Worm (Caenorhabditis elegans) whole organism, L2 larva: ENCODE measurements around the gene F28C10.3.
A peak's percentile ranks its signal among the peaks of the same experiment; 100 is the strongest.

Experiments used
- C34F6.9 ChIP-seq: fragments of 150-350 bp; optimal IDR thresholded peaks from 2 replicates; lab custom pipeline; 2014; ENCODE audit warnings: missing biosample characterization, missing genetic modification characterization
- F13H6.1 ChIP-seq: sonication (generic microtip); optimal IDR thresholded peaks from 2 replicates; lab custom pipeline; 2016; ENCODE audit warnings: missing genetic modification characterization, missing compliant biosample characterization
- Y55F3AM.14 ChIP-seq: fragments of 200-800 bp; sonication (Bioruptor generic); optimal IDR thresholded peaks from 2 replicates; lab custom pipeline; 2018; ENCODE audit warnings: mild to moderate bottlenecking, missing genetic modification characterization, missing compliant biosample characterization
- ZK546.5 ChIP-seq: sonication (generic microtip); optimal IDR thresholded peaks from 2 replicates; lab custom pipeline; 2017; ENCODE audit warnings: missing biosample characterization, missing genetic modification characterization
- alr-1 ChIP-seq: fragments of 150-350 bp; optimal IDR thresholded peaks from 2 replicates; lab custom pipeline; 2014; ENCODE audit warnings: missing biosample characterization, missing genetic modification characterization
- aly-2 ChIP-seq: fragments of 150-350 bp; optimal IDR thresholded peaks from 2 replicates; lab custom pipeline; 2014; ENCODE audit warnings: missing biosample characterization, missing genetic modification characterization
- ama-1 ChIP-seq: fragments of 150-350 bp; optimal IDR thresholded peaks from 2 replicates; lab custom pipeline; 2018; ENCODE audit warnings: inconsistent platforms
- blmp-1 ChIP-seq: sonication (generic microtip); optimal IDR thresholded peaks from 2 replicates; lab custom pipeline; 2017; ENCODE audit warnings: missing genetic modification characterization, mild to moderate bottlenecking, missing compliant biosample characterization, antibody characterized with exemption, moderate library complexity; ENCODE audit not compliant: insufficient read depth
- ceh-82 ChIP-seq: fragments of 150-350 bp; optimal IDR thresholded peaks from 2 replicates; lab custom pipeline; 2014; ENCODE audit warnings: missing biosample characterization, missing genetic modification characterization
- crh-2 ChIP-seq: sonication (generic microtip); optimal IDR thresholded peaks from 2 replicates; lab custom pipeline; 2017; ENCODE audit warnings: missing biosample characterization, missing genetic modification characterization
- elt-1 ChIP-seq: fragments of 150-350 bp; optimal IDR thresholded peaks from 2 replicates; lab custom pipeline; 2014; ENCODE audit warnings: missing biosample characterization, missing genetic modification characterization
- elt-3 ChIP-seq: sonication (generic microtip); optimal IDR thresholded peaks from 2 replicates; lab custom pipeline; 2017; ENCODE audit warnings: missing biosample characterization, missing genetic modification characterization
- fos-1 ChIP-seq: fragments of 150-350 bp; optimal IDR thresholded peaks from 2 replicates; lab custom pipeline; 2014; ENCODE audit warnings: missing biosample characterization, missing genetic modification characterization
- lin-11 ChIP-seq: fragments of 150-350 bp; sonication (generic microtip); optimal IDR thresholded peaks from 2 replicates; lab custom pipeline; 2014; ENCODE audit warnings: missing biosample characterization, missing genetic modification characterization, inconsistent platforms, mixed read lengths
- lin-13 ChIP-seq: fragments of 150-350 bp; optimal IDR thresholded peaks from 2 replicates; lab custom pipeline; 2014; ENCODE audit warnings: missing biosample characterization, missing genetic modification reagents, missing genetic modification characterization
- lin-39 ChIP-seq: fragments of 150-350 bp; optimal IDR thresholded peaks from 2 replicates; lab custom pipeline; 2014; ENCODE audit warnings: missing biosample characterization, missing genetic modification reagents, missing genetic modification characterization
- lsy-2 ChIP-seq, 2 experiments: fragments of 150-350 bp in 1 of 2; sonication (generic microtip) in 1 of 2; optimal IDR thresholded peaks; 2 replicates each; lab custom pipeline; 2014 to 2017; ENCODE audit warnings: missing biosample characterization in 2 of 2, missing genetic modification characterization in 2 of 2
- mab-5 ChIP-seq: fragments of 150-350 bp; optimal IDR thresholded peaks from 2 replicates; lab custom pipeline; 2014; ENCODE audit warnings: missing biosample characterization, missing genetic modification characterization
- mbf-1 ChIP-seq: sonication (generic microtip); optimal IDR thresholded peaks from 2 replicates; lab custom pipeline; 2017; ENCODE audit warnings: missing biosample characterization, missing genetic modification characterization
- mdl-1 ChIP-seq, 2 experiments: fragments of 150-350 bp in 1 of 2; sonication (generic microtip) in 1 of 2; optimal IDR thresholded peaks; 2 replicates each; lab custom pipeline; 2017; ENCODE audit warnings: missing biosample characterization in 2 of 2, missing genetic modification characterization in 2 of 2
- nhr-10 ChIP-seq: sonication (generic microtip); optimal IDR thresholded peaks from 2 replicates; lab custom pipeline; 2017; ENCODE audit warnings: missing biosample characterization, missing genetic modification characterization
- nhr-11 ChIP-seq: fragments of 150-350 bp; optimal IDR thresholded peaks from 2 replicates; lab custom pipeline; 2014; ENCODE audit warnings: missing biosample characterization, missing genetic modification characterization
- nhr-12 ChIP-seq: fragments of 150-350 bp; optimal IDR thresholded peaks from 2 replicates; lab custom pipeline; 2014; ENCODE audit warnings: missing biosample characterization, missing genetic modification characterization
- nhr-21 ChIP-seq: fragments of 150-350 bp; optimal IDR thresholded peaks from 2 replicates; lab custom pipeline; 2014; ENCODE audit warnings: missing biosample characterization, missing genetic modification characterization
- nhr-237 ChIP-seq: fragments of 150-350 bp; optimal IDR thresholded peaks from 2 replicates; lab custom pipeline; 2014; ENCODE audit warnings: missing biosample characterization, missing genetic modification characterization
- nhr-25 ChIP-seq: fragments of 150-350 bp; sonication (generic microtip); optimal IDR thresholded peaks from 3 replicates; lab custom pipeline; 2014; ENCODE audit warnings: missing biosample characterization, missing genetic modification characterization
- nhr-6 ChIP-seq: fragments of 150-350 bp; optimal IDR thresholded peaks from 2 replicates; lab custom pipeline; 2014; ENCODE audit warnings: missing biosample characterization, missing genetic modification characterization
- nhr-77 ChIP-seq: fragments of 150-350 bp; optimal IDR thresholded peaks from 2 replicates; lab custom pipeline; 2014; ENCODE audit warnings: missing biosample characterization, missing genetic modification characterization
- sem-4 ChIP-seq: fragments of 150-350 bp; optimal IDR thresholded peaks from 2 replicates; lab custom pipeline; 2014; ENCODE audit warnings: missing biosample characterization, missing genetic modification reagents, missing genetic modification characterization
- skn-1 ChIP-seq: sonication (generic microtip); optimal IDR thresholded peaks from 2 replicates; lab custom pipeline; 2017; ENCODE audit warnings: missing biosample characterization, missing genetic modification characterization
- sma-3 ChIP-seq: sonication (generic microtip); optimal IDR thresholded peaks from 2 replicates; lab custom pipeline; 2016; ENCODE audit warnings: missing genetic modification reagents, missing genetic modification characterization, missing compliant biosample characterization
- sma-9 ChIP-seq, 2 experiments: fragments of 150-350 bp in 1 of 2; sonication (generic microtip) in 1 of 2; optimal IDR thresholded peaks; 2 replicates each; lab custom pipeline; 2014 to 2016; ENCODE audit warnings: missing genetic modification characterization in 2 of 2, mild to moderate bottlenecking in 1 of 2, missing biosample characterization in 1 of 2, missing compliant biosample characterization in 1 of 2, missing genetic modification reagents in 1 of 2, moderate library complexity in 1 of 2
- snpc-4 ChIP-seq: fragments of 150-350 bp; optimal IDR thresholded peaks from 2 replicates; lab custom pipeline; 2014; ENCODE audit warnings: missing biosample characterization, missing genetic modification characterization
- unc-62 ChIP-seq: fragments of 150-350 bp; optimal IDR thresholded peaks from 2 replicates; lab custom pipeline; 2014; ENCODE audit warnings: missing biosample characterization, missing genetic modification reagents, missing genetic modification characterization
- ztf-1 ChIP-seq: fragments of 200-800 bp; sonication (Bioruptor generic); conservative IDR thresholded peaks from 2 replicates; pipeline ENCODE4 v1.3.6; 2022; ENCODE audit warnings: missing genetic modification characterization, missing compliant biosample characterization
- ztf-11 ChIP-seq: sonication (generic microtip); optimal IDR thresholded peaks from 2 replicates; lab custom pipeline; 2017; ENCODE audit warnings: missing biosample characterization, missing genetic modification characterization
- ztf-4 ChIP-seq: fragments of 150-350 bp; optimal IDR thresholded peaks from 2 replicates; lab custom pipeline; 2014; ENCODE audit warnings: missing biosample characterization, missing genetic modification characterization

F28C10.3 gene

ce11 chrX:530011-530410, 5.6 kb downstream of the F28C10.3 start, which contains the start of gene ugt-46:
TSS of gene ugt-46 (minus strand) at chrX:530289.
- TF ChIP-seq sma-9 (GFP tag; optimal IDR thresholded peaks at IDR 0.05; lab: Kevin White, UChicago) (peak; percentile 46), sma-9 (tag; optimal IDR thresholded peaks at IDR 0.05; lab: Kevin White, UChicago) (no peak), fos-1 (peak; percentile 94), crh-2 (peak; percentile 63), mdl-1 (tag; optimal IDR thresholded peaks at IDR 0.05; lab: Kevin White, UChicago) (no peak), blmp-1 (tag; lab: Kevin White, UChicago) (no peak)
- TF ChIP-seq, all 48 proteins: peak for 3

ce11 chrX:529386-529785, 6.2 kb downstream of the F28C10.3 start:
- TF ChIP-seq F13H6.1 (no peak), elt-3 (tag; lab: Kevin White, UChicago) (no peak), unc-62 (GFP tag; lab: Kevin White, UChicago) (no peak), alr-1 (tag; lab: Kevin White, UChicago) (no peak), ama-1 (lab: Kevin White, UChicago) (no peak), ceh-82 (no peak), nhr-6 (tag; lab: Kevin White, UChicago) (no peak), nhr-77 (tag; lab: Kevin White, UChicago) (no peak), ZK546.5 (tag; lab: Kevin White, UChicago) (no peak), lin-11 (tag; lab: Kevin White, UChicago) (no peak), lin-39 (no peak), nhr-10 (tag; lab: Kevin White, UChicago) (no peak), ztf-11 (tag; lab: Kevin White, UChicago) (no peak), nhr-25 (tag; lab: Kevin White, UChicago) (no peak), sma-9 (GFP tag; optimal IDR thresholded peaks at IDR 0.05; lab: Kevin White, UChicago) (no peak), sma-9 (tag; optimal IDR thresholded peaks at IDR 0.05; lab: Kevin White, UChicago) (no peak), sem-4 (no peak), lin-13 (no peak)

ce11 chrX:528761-529160, 6.9 kb downstream of the F28C10.3 start:
- TF ChIP-seq mab-5 (tag; lab: Kevin White, UChicago), result no peak
- TF ChIP-seq ceh-82, result no peak
- TF ChIP-seq unc-62 (GFP tag; lab: Kevin White, UChicago), result no peak

- peak; percentile 52 for TF ChIP-seq fos-1
- no peak for TF ChIP-seq aly-2 (tag; lab: Kevin White, UChicago)
Measured at ce11 chrX:527663-528062, 8.0 kb downstream of the F28C10.3 start.

- TF ChIP-seq sma-3 (no peak), snpc-4 (tag; lab: Kevin White, UChicago) (no peak), lin-39 (no peak), nhr-11 (tag; lab: Kevin White, UChicago) (no peak), nhr-12 (no peak), Y55F3AM.14 (GFP tag; lab: Kevin White, UChicago) (no peak), ztf-11 (tag; lab: Kevin White, UChicago) (no peak), blmp-1 (tag; lab: Kevin White, UChicago) (no peak), nhr-237 (no peak), ztf-4 (tag; lab: Kevin White, UChicago) (no peak)
Measured at ce11 chrX:524498-524897, 11.1 kb downstream of the F28C10.3 start.

- TF ChIP-seq crh-2 (no peak), ztf-11 (tag; lab: Kevin White, UChicago) (no peak)
- TF ChIP-seq, all 48 proteins: peak for 0
Measured at ce11 chrX:520881-521280, 14.7 kb downstream of the F28C10.3 start, which contains the start of gene B0310.3. TSS of gene B0310.3 (minus strand) at chrX:520981.

ce11 chrX:514023-514422, 21.6 kb downstream of the F28C10.3 start:
- TF ChIP-seq nhr-25 (tag; lab: Kevin White, UChicago) (no peak), ceh-82 (no peak), skn-1 (tag; lab: Kevin White, UChicago) (no peak), lsy-2 (tag; optimal IDR thresholded peaks at IDR 0.05; lab: Kevin White, UChicago) (no peak), crh-2 (no peak), mbf-1 (tag; lab: Kevin White, UChicago) (no peak), nhr-21 (no peak), sma-9 (GFP tag; optimal IDR thresholded peaks at IDR 0.05; lab: Kevin White, UChicago) (no peak), sma-9 (tag; optimal IDR thresholded peaks at IDR 0.05; lab: Kevin White, UChicago) (no peak), elt-1 (tag; lab: Kevin White, UChicago) (no peak), lin-11 (tag; lab: Kevin White, UChicago) (no peak), ztf-1 (GFP tag; lab: Robert Waterston, UW) (no peak), C34F6.9 (no peak), lin-13 (no peak), snpc-4 (tag; lab: Kevin White, UChicago) (no peak)
